Fruit fly (Drosophila melanogaster): ENCODE measurements around the gene Mms19.

Mms19 gene

DNA sequence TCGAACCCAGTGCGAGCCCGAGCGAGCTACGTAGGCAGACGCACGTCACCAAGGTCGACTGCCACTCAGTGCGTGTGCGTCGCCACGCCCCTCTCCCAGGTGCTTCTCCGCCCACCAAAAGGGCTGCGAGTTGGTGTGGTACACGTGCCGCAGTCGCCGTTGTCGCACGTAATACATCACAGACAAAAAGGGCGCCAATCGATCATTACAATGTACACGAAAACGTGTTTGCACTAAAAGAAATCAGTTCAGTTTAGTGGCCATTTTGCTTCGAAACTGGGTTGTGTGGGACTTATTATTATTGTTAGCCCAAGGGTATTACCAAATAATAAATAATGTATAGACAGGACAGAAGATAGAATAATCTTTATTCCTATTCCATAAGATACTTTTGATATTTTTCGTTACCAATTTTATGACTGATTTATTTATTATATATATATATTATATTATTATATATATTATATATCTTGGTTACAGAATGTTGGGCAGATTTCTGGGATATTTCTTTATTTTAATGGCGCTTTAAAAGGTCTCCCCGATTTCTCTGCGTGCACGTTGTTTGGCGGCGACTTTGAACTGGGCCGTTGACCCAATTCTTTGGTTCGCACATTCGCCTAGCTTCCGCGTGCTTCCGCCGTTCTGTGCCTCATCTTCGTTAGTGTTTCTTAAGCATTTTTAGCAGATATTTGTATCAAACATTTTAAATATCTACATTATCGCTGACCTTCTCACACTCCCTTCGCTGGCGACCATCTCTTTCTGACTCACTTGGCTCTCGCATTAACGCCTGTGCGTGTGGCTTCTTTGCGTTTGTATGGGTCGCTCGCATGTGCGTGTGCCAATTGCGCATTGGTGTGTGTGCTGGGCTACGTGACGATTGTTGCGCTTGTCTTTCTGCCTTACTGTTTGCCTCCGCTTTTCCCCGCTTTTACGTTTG, 31.2 kb downstream of the Mms19 start:
- no peak for TF ChIP-seq cnc (optimal IDR thresholded peaks at IDR 0.05)
- no peak for TF ChIP-seq bab1 (GFP tag; optimal IDR thresholded peaks at IDR 0.05)
- TF ChIP-seq pad (GFP tag; optimal IDR thresholded peaks at IDR 0.05) = peak; percentile 97
- no peak for TF ChIP-seq tj (GFP tag; optimal IDR thresholded peaks at IDR 0.05)
- TF ChIP-seq Clk (GFP tag; optimal IDR thresholded peaks at IDR 0.05) = no peak
- TF ChIP-seq toe (GFP tag; optimal IDR thresholded peaks at IDR 0.05) = no peak
- TF ChIP-seq CG14711 (tag; optimal IDR thresholded peaks at IDR 0.05) = peak; percentile 50
- no peak for TF ChIP-seq CG1620 (GFP tag; optimal IDR thresholded peaks at IDR 0.05)
- peak; percentile 15 for TF ChIP-seq Mnt (GFP tag; optimal IDR thresholded peaks at IDR 0.05)
- peak; percentile 95 for TF ChIP-seq kay (GFP tag; ENCODE audit: borderline replicate concordance)
- no peak for TF ChIP-seq CG33017 (tag; optimal IDR thresholded peaks at IDR 0.05)
- no peak for TF ChIP-seq ovo (GFP tag; optimal IDR thresholded peaks at IDR 0.05)
- TF ChIP-seq CG7045 (GFP tag; optimal IDR thresholded peaks at IDR 0.05) = peak; percentile 12
- no peak for TF ChIP-seq Crg-1 (GFP tag; optimal IDR thresholded peaks at IDR 0.05)
- no peak for TF ChIP-seq CG5204 (GFP tag; optimal IDR thresholded peaks at IDR 0.05)
- peak; percentile 7 for TF ChIP-seq CG12768 (GFP tag; optimal IDR thresholded peaks at IDR 0.05)
- TF ChIP-seq CG7101 (tag; optimal IDR thresholded peaks at IDR 0.05) = peak; percentile 42
- peak; percentile 60 for TF ChIP-seq CG11617 (GFP tag; optimal IDR thresholded peaks at IDR 0.05)
- peak; percentile 87 for TF ChIP-seq cic (GFP tag; optimal IDR thresholded peaks at IDR 0.05)
- TF ChIP-seq Hr96 (GFP tag; optimal IDR thresholded peaks at IDR 0.05) = no peak

DNA sequence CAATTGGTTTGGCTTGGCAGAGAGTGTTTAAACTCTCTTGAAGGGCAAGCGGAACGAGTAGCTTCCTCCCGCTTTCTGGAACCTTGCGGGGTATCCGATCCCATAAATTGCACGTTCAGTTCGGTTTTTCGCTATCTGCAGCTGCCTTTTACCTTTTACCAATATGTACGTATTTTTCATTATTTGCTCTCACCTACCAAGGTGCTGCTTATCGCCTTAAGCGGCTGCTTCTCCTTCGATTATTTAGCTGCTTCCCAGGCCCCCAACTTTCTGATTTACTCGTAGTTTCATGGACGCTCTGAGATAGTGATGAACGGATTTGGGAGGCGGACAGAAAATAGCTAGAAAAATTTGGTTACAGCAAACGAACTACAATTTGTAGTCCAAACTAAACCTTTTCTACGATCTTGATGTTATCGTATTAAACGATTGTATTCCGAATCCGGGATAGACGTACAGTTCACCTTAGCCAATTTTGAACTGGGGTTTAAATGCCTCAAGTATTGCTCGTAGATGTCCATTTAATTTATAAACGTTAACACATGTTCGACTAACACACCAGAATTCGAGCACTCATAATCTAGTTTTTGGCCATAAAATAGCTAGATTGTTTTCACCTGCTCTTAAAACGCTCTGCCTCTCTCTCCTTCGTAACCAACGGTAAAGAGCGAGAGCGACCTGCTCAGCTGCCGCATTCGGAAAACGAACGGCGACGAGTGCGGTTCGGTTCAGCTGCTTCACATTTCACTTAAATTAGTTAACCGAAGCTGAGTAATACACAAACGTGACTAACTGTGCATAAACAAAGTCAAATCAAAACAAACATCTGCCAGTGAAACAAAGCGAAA, 32.1 kb downstream of the Mms19 start:
- TF ChIP-seq kay (GFP tag; ENCODE audit: borderline replicate concordance) (peak; percentile 83), CG5204 (GFP tag; optimal IDR thresholded peaks at IDR 0.05) (no peak), CG14711 (tag; optimal IDR thresholded peaks at IDR 0.05) (peak; percentile 1), Clk (GFP tag; optimal IDR thresholded peaks at IDR 0.05) (no peak), pad (GFP tag; optimal IDR thresholded peaks at IDR 0.05) (peak; percentile 95), CG7045 (GFP tag; optimal IDR thresholded peaks at IDR 0.05) (no peak), Hr96 (GFP tag; optimal IDR thresholded peaks at IDR 0.05) (peak; percentile 66), CG7101 (tag; optimal IDR thresholded peaks at IDR 0.05) (peak; percentile 39), cnc (optimal IDR thresholded peaks at IDR 0.05) (no peak), ovo (GFP tag; optimal IDR thresholded peaks at IDR 0.05) (peak; percentile 75), cic (GFP tag; optimal IDR thresholded peaks at IDR 0.05) (peak; percentile 77), tj (GFP tag; optimal IDR thresholded peaks at IDR 0.05) (peak; percentile 12), CG12768 (GFP tag; optimal IDR thresholded peaks at IDR 0.05) (peak; percentile 27), Crg-1 (GFP tag; optimal IDR thresholded peaks at IDR 0.05) (no peak), Mnt (GFP tag; optimal IDR thresholded peaks at IDR 0.05) (peak; percentile 52), CG1620 (GFP tag; optimal IDR thresholded peaks at IDR 0.05) (peak; percentile 29), toe (GFP tag; optimal IDR thresholded peaks at IDR 0.05) (peak; percentile 18), CG11617 (GFP tag; optimal IDR thresholded peaks at IDR 0.05) (peak; percentile 72), bab1 (GFP tag; optimal IDR thresholded peaks at IDR 0.05) (peak; percentile 23), CG33017 (tag; optimal IDR thresholded peaks at IDR 0.05) (peak; percentile 22)

DNA sequence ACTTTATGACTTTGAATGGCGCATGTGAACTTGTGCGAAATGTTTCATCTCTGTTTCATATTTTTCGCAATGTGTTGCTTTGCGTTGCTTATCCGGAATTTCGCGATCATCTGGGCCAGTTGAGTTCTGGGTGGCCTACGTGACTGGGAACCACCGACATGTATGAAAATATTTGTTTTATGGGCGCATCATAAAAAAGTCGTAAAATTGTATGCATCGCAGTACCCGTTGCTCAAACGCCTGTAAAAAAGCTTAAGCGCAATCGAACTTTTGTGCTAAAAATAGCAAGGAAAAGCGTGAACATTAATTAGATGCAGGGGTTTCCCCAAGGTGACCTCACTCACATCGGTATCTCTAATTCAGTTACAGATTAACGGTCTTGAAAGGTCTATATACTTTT, 33.9 kb downstream of the Mms19 start:
- no peak for TF ChIP-seq Clk (GFP tag; optimal IDR thresholded peaks at IDR 0.05)
- TF ChIP-seq CG33017 (tag; optimal IDR thresholded peaks at IDR 0.05) = no peak
- no peak for TF ChIP-seq Crg-1 (GFP tag; optimal IDR thresholded peaks at IDR 0.05)
- no peak for TF ChIP-seq cnc (optimal IDR thresholded peaks at IDR 0.05)
- TF ChIP-seq bab1 (GFP tag; optimal IDR thresholded peaks at IDR 0.05) = no peak
- TF ChIP-seq pad (GFP tag; optimal IDR thresholded peaks at IDR 0.05) = no peak
- TF ChIP-seq CG14711 (tag; optimal IDR thresholded peaks at IDR 0.05) = no peak
- TF ChIP-seq CG5204 (GFP tag; optimal IDR thresholded peaks at IDR 0.05) = no peak
- TF ChIP-seq kay (GFP tag; ENCODE audit: borderline replicate concordance) = no peak
- no peak for TF ChIP-seq toe (GFP tag; optimal IDR thresholded peaks at IDR 0.05)
- no peak for TF ChIP-seq CG12768 (GFP tag; optimal IDR thresholded peaks at IDR 0.05)

DNA sequence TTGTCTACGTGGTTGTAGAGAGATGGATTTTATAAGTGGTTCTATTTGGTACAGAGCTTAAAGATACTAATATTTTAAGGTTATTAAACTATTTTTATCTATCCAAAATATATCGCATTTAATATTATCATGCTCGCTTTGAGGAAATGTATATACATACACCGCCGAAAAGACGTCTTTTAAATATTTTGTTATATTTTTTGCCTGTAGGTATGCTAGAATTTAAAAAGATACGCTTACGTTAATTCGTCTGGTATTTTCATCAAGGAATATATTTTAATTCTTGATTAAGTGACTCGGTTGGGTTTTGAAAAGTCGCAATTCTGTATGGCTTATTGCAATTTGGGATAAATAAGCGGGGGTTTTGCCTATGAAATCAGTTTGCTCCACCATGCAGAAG, 36.2 kb downstream of the Mms19 start:
- TF ChIP-seq kay (GFP tag; ENCODE audit: borderline replicate concordance) (peak; percentile 87), toe (GFP tag; optimal IDR thresholded peaks at IDR 0.05) (no peak), CG11617 (GFP tag; optimal IDR thresholded peaks at IDR 0.05) (no peak), CG14711 (tag; optimal IDR thresholded peaks at IDR 0.05) (no peak), CG1620 (GFP tag; optimal IDR thresholded peaks at IDR 0.05) (no peak), ovo (GFP tag; optimal IDR thresholded peaks at IDR 0.05) (no peak), CG7101 (tag; optimal IDR thresholded peaks at IDR 0.05) (no peak), pad (GFP tag; optimal IDR thresholded peaks at IDR 0.05) (no peak), CG12768 (GFP tag; optimal IDR thresholded peaks at IDR 0.05) (no peak), Crg-1 (GFP tag; optimal IDR thresholded peaks at IDR 0.05) (no peak), tj (GFP tag; optimal IDR thresholded peaks at IDR 0.05) (no peak), bab1 (GFP tag; optimal IDR thresholded peaks at IDR 0.05) (peak; percentile 3), cnc (optimal IDR thresholded peaks at IDR 0.05) (no peak), CG5204 (GFP tag; optimal IDR thresholded peaks at IDR 0.05) (no peak), Clk (GFP tag; optimal IDR thresholded peaks at IDR 0.05) (no peak), Hr96 (GFP tag; optimal IDR thresholded peaks at IDR 0.05) (no peak)

DNA sequence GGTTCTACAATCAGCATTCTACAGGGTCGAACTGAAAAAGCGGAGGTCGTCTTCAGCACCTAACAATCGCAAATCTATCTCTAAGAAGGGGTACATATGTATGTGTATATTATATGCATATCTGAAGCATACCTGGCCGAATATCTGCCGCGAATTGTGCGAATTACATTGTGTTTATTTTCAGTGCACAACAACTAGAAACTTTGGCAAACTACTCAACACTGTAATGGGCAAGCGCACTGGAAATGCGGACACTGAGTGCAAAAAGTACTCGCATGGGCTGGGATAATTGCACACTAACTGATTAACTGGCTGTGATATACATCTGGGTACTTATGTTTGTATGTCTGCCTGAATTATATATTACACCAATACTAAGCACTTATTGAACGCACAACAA, 38.5 kb downstream of the Mms19 start:
- no peak for TF ChIP-seq CG5204 (GFP tag; optimal IDR thresholded peaks at IDR 0.05)
- TF ChIP-seq CG14711 (tag; optimal IDR thresholded peaks at IDR 0.05) = peak; percentile 16
- peak; percentile 58 for TF ChIP-seq Mnt (GFP tag; optimal IDR thresholded peaks at IDR 0.05)
- peak; percentile 67 for TF ChIP-seq CG1620 (GFP tag; optimal IDR thresholded peaks at IDR 0.05)
- no peak for TF ChIP-seq Hr96 (GFP tag; optimal IDR thresholded peaks at IDR 0.05)
- TF ChIP-seq CG33017 (tag; optimal IDR thresholded peaks at IDR 0.05) = peak; percentile 42
- peak; percentile 62 for TF ChIP-seq Crg-1 (GFP tag; optimal IDR thresholded peaks at IDR 0.05)
- peak; percentile 43 for TF ChIP-seq tj (GFP tag; optimal IDR thresholded peaks at IDR 0.05)
- peak; percentile 73 for TF ChIP-seq CG12768 (GFP tag; optimal IDR thresholded peaks at IDR 0.05)
- TF ChIP-seq cic (GFP tag; optimal IDR thresholded peaks at IDR 0.05) = peak; percentile 38
- TF ChIP-seq ovo (GFP tag; optimal IDR thresholded peaks at IDR 0.05) = no peak
- peak; percentile 37 for TF ChIP-seq Clk (GFP tag; optimal IDR thresholded peaks at IDR 0.05)
- TF ChIP-seq cnc (optimal IDR thresholded peaks at IDR 0.05) = no peak
- TF ChIP-seq CG11617 (GFP tag; optimal IDR thresholded peaks at IDR 0.05) = peak; percentile 29
- TF ChIP-seq pad (GFP tag; optimal IDR thresholded peaks at IDR 0.05) = peak; percentile 67
- no peak for TF ChIP-seq toe (GFP tag; optimal IDR thresholded peaks at IDR 0.05)
- peak; percentile 32 for TF ChIP-seq CG7045 (GFP tag; optimal IDR thresholded peaks at IDR 0.05)
- peak; percentile 66 for TF ChIP-seq CG7101 (tag; optimal IDR thresholded peaks at IDR 0.05)
- no peak for TF ChIP-seq kay (GFP tag; ENCODE audit: borderline replicate concordance)
- TF ChIP-seq bab1 (GFP tag; optimal IDR thresholded peaks at IDR 0.05) = peak; percentile 13
